Fruit fly (Drosophila melanogaster) whole organism, pupa: ENCODE data around the gene CG10802.

Experiments
- CG32121 ChIP-seq: fragments of 200-800 bp; sonication (Bioruptor generic); IDR thresholded peaks from 2 replicates; pipeline ENCODE4 v1.3.6; 2022; ENCODE audit warnings: missing biosample characterization, missing genetic modification characterization
- CG9948 ChIP-seq: fragments of 200-800 bp; sonication (Bioruptor generic); optimal IDR thresholded peaks from 2 replicates; lab custom pipeline; 2018; ENCODE audit warnings: missing biosample characterization, mild to moderate bottlenecking, missing genetic modification characterization, moderate library complexity
- Pif1A ChIP-seq: fragments of 200-800 bp; sonication (Bioruptor generic); optimal IDR thresholded peaks from 3 replicates; lab custom pipeline; 2016; ENCODE audit warnings: missing biosample characterization, missing genetic modification characterization
- Pif1B ChIP-seq: fragments of 200-800 bp; sonication (Bioruptor generic); optimal IDR thresholded peaks from 3 replicates; lab custom pipeline; 2016; ENCODE audit warnings: missing biosample characterization, missing genetic modification characterization

DNA sequence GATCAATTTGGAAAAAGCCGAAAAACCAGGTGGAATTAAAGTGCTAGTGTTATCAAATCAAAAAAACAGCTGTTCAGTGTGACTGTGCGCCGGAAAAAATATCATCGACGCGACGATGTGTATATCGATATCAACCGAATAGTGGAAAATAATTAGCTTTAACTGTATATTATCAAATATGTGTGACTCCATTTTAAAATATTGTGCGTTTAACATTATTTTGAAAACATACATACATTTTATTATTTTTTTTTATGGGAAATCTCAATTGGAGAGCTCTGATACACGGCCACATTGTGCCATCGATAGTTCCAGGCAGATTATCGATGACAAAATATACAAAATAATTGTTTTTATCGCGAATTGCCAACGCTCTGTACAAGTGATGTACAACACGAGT is 2.5 kb downstream of the CG10802 start, which contains the start of the genes CG14270 and CG10803:
- TF ChIP-seq Pif1A = no peak
- no peak for TF ChIP-seq Pif1B (GFP tag; lab: Kevin White, UChicago)
- no peak for TF ChIP-seq CG9948 (tag; lab: Kevin White, UChicago)
- TF ChIP-seq CG32121 = no peak
